Fruit fly (Drosophila melanogaster) whole organism, embryonic: Measurements from ENCODE around the gene CG17377.

Experiments
- ATbp ChIP-seq: fragments of 200-800 bp; sonication (Bioruptor generic); optimal IDR thresholded peaks from 2 replicates; lab custom pipeline; 2017; ENCODE audit warnings: missing biosample characterization, mild to moderate bottlenecking, missing genetic modification characterization, missing genetic modification reagents
- Adf1 ChIP-seq: fragments of 200-800 bp; sonication (Bioruptor generic); IDR thresholded peaks from 2 replicates; pipeline ENCODE4 v1.3.6; 2022; ENCODE audit warnings: missing biosample characterization, missing genetic modification characterization
- CG10209 ChIP-seq: fragments of 200-800 bp; sonication (Bioruptor generic); optimal IDR thresholded peaks from 3 replicates; lab custom pipeline; 2017; ENCODE audit warnings: missing biosample characterization, mild to moderate bottlenecking, missing genetic modification characterization, missing genetic modification reagents
- CG11456 ChIP-seq: fragments of 200-800 bp; sonication (Bioruptor generic); IDR thresholded peaks from 3 replicates; pipeline ENCODE4 v1.3.6; 2022; ENCODE audit warnings: missing biosample characterization, missing genetic modification characterization
- CG11560 ChIP-seq: fragments of 200-800 bp; sonication (Bioruptor generic); IDR thresholded peaks from 3 replicates; pipeline ENCODE4 v1.3.6; 2022; ENCODE audit warnings: missing biosample characterization, missing genetic modification characterization
- CG11696 ChIP-seq: fragments of 200-800 bp; sonication (Bioruptor generic); IDR thresholded peaks from 2 replicates; pipeline ENCODE4 v1.3.6; 2022; ENCODE audit warnings: missing biosample characterization, missing genetic modification characterization
- CG14710 ChIP-seq: fragments of 200-800 bp; sonication (Bioruptor generic); optimal IDR thresholded peaks from 3 replicates; lab custom pipeline; 2019; ENCODE audit warnings: missing biosample characterization, mild to moderate bottlenecking, missing genetic modification characterization, moderate library complexity
- CG15601 ChIP-seq: fragments of 200-800 bp; sonication (Bioruptor generic); optimal IDR thresholded peaks from 3 replicates; lab custom pipeline; 2019; ENCODE audit warnings: missing biosample characterization, mild to moderate bottlenecking, missing genetic modification characterization, moderate library complexity
- CG1647 ChIP-seq: fragments of 200-800 bp; sonication (Bioruptor generic); optimal IDR thresholded peaks from 3 replicates; lab custom pipeline; 2016; ENCODE audit warnings: missing biosample characterization, missing genetic modification characterization
- CG16815 ChIP-seq: fragments of 200-800 bp; sonication (Bioruptor generic); optimal IDR thresholded peaks from 3 replicates; lab custom pipeline; 2017; ENCODE audit warnings: missing biosample characterization, mild to moderate bottlenecking, missing genetic modification characterization
- CG16863 ChIP-seq: fragments of 200-800 bp; sonication (Bioruptor generic); optimal IDR thresholded peaks from 3 replicates; lab custom pipeline; 2016; ENCODE audit warnings: missing biosample characterization, missing genetic modification characterization
- CG17612 ChIP-seq: fragments of 200-800 bp; sonication (Bioruptor generic); IDR thresholded peaks from 2 replicates; pipeline ENCODE4 v1.3.6; 2022; ENCODE audit warnings: missing biosample characterization, missing genetic modification characterization
- CG2116 ChIP-seq: fragments of 200-800 bp; sonication (Bioruptor generic); optimal IDR thresholded peaks from 3 replicates; lab custom pipeline; 2018; ENCODE audit warnings: missing biosample characterization, mild to moderate bottlenecking, missing genetic modification characterization
- CG2875 ChIP-seq: fragments of 200-800 bp; sonication (Bioruptor generic); optimal IDR thresholded peaks from 2 replicates; lab custom pipeline; 2017; ENCODE audit warnings: missing biosample characterization, mild to moderate bottlenecking, missing genetic modification characterization, missing genetic modification reagents
- CG32532 ChIP-seq: fragments of 200-800 bp; sonication (Bioruptor generic); IDR thresholded peaks from 2 replicates; pipeline ENCODE4 v1.3.6; 2022; ENCODE audit warnings: missing biosample characterization, missing genetic modification characterization
- CG3838 ChIP-seq: fragments of 200-800 bp; sonication (Bioruptor generic); optimal IDR thresholded peaks from 3 replicates; lab custom pipeline; 2016; ENCODE audit warnings: missing biosample characterization, missing genetic modification characterization
- CG4328 ChIP-seq: fragments of 200-800 bp; sonication (Bioruptor generic); optimal IDR thresholded peaks from 3 replicates; lab custom pipeline; 2017; ENCODE audit warnings: missing biosample characterization, missing genetic modification reagents, missing genetic modification characterization
- CG8359 ChIP-seq: fragments of 200-800 bp; sonication (Bioruptor generic); optimal IDR thresholded peaks from 2 replicates; lab custom pipeline; 2017; ENCODE audit warnings: missing biosample characterization, mild to moderate bottlenecking, missing genetic modification characterization, borderline replicate concordance
- CG8924 ChIP-seq: fragments of 200-800 bp; optimal IDR thresholded peaks from 3 replicates; lab custom pipeline; 2019; ENCODE audit warnings: missing biosample characterization, mild to moderate bottlenecking, missing genetic modification characterization, moderate library complexity
- Deaf1 ChIP-seq: fragments of 200-800 bp; optimal IDR thresholded peaks from 3 replicates; lab custom pipeline; 2019; ENCODE audit warnings: missing biosample characterization, mild to moderate bottlenecking, missing genetic modification characterization, moderate library complexity
- Dfd ChIP-seq, 2 experiments: fragments of >200 bp; optimal IDR thresholded peaks; 2 replicates each; lab custom pipeline; 2017; ENCODE audit warnings: missing biosample characterization in 2 of 2, missing genetic modification characterization in 2 of 2
- HLH4C ChIP-seq: fragments of 200-800 bp; sonication (Bioruptor generic); IDR thresholded peaks from 3 replicates; pipeline ENCODE4 v1.3.6; 2022; ENCODE audit warnings: missing biosample characterization, missing genetic modification characterization; ENCODE audit not compliant: partially characterized antibody
- Hr3 ChIP-seq: fragments of 200-800 bp; sonication (Bioruptor generic); optimal IDR thresholded peaks from 3 replicates; lab custom pipeline; 2016; ENCODE audit warnings: missing biosample characterization, missing genetic modification characterization
- Lhr ChIP-seq: fragments of 200-800 bp; sonication (Bioruptor generic); optimal IDR thresholded peaks from 3 replicates; lab custom pipeline; 2017; ENCODE audit warnings: mild to moderate bottlenecking, missing biosample characterization, missing genetic modification reagents, missing genetic modification characterization
- MTF-1 ChIP-seq: fragments of 200-800 bp; sonication (Bioruptor generic); optimal IDR thresholded peaks from 2 replicates; lab custom pipeline; 2018; ENCODE audit warnings: missing biosample characterization, mild to moderate bottlenecking, missing genetic modification characterization, borderline replicate concordance
- Med ChIP-seq: fragments of 200-800 bp; sonication (Bioruptor generic); peaks from one replicate; lab custom pipeline; 2016; ENCODE audit warnings: missing biosample characterization, missing genetic modification characterization, mild to moderate bottlenecking, inconsistent platforms, moderate library complexity
- Ssrp ChIP-seq: fragments of 200-800 bp; sonication (Bioruptor generic); optimal IDR thresholded peaks from 2 replicates; lab custom pipeline; 2018; ENCODE audit warnings: missing biosample characterization, mild to moderate bottlenecking, missing genetic modification characterization, moderate library complexity
- TFAM ChIP-seq: fragments of 200-800 bp; sonication (Bioruptor generic); optimal IDR thresholded peaks from 2 replicates; lab custom pipeline; 2017; ENCODE audit warnings: missing biosample characterization, missing genetic modification characterization, inconsistent platforms
- Taf1 ChIP-seq: fragments of 200-800 bp; sonication (Bioruptor generic); IDR thresholded peaks from 2 replicates; pipeline ENCODE4 v1.3.6; 2022; ENCODE audit warnings: missing biosample characterization, missing genetic modification characterization
- bigmax ChIP-seq: fragments of 200-800 bp; sonication (Bioruptor generic); optimal IDR thresholded peaks from 2 replicates; lab custom pipeline; 2018; ENCODE audit warnings: missing biosample characterization, mild to moderate bottlenecking, missing genetic modification characterization
- ci ChIP-seq: fragments of 200-800 bp; sonication (Bioruptor generic); IDR thresholded peaks from 3 replicates; pipeline ENCODE4 v1.3.6; 2022; ENCODE audit warnings: missing biosample characterization, missing genetic modification characterization
- crp ChIP-seq, 2 experiments: fragments of 200-800 bp; sonication (Bioruptor generic); optimal IDR thresholded peaks; 2 replicates in 1 of 2; 3 replicates in 1 of 2; lab custom pipeline; 2017; ENCODE audit warnings: missing biosample characterization in 2 of 2, missing genetic modification characterization in 2 of 2, mild to moderate bottlenecking in 1 of 2, moderate library complexity in 1 of 2
- dmrt11E ChIP-seq: fragments of 200-800 bp; sonication (Bioruptor generic); optimal IDR thresholded peaks from 3 replicates; lab custom pipeline; 2018; ENCODE audit warnings: missing biosample characterization, mild to moderate bottlenecking, missing genetic modification characterization, moderate library complexity
- dpn ChIP-seq, 2 experiments: fragments of 200-800 bp; sonication (Bioruptor generic); optimal IDR thresholded peaks; 3 replicates each; lab custom pipeline; 2016; ENCODE audit warnings: missing biosample characterization in 2 of 2, missing genetic modification characterization in 2 of 2
- eve ChIP-seq, 2 experiments: fragments of >200 bp; optimal IDR thresholded peaks; 2 replicates each; lab custom pipeline; 2017; ENCODE audit warnings: missing biosample characterization in 2 of 2, missing genetic modification characterization in 2 of 2
- kay ChIP-seq: fragments of 200-800 bp; sonication (Bioruptor generic); optimal IDR thresholded peaks from 2 replicates; lab custom pipeline; 2016; ENCODE audit warnings: missing biosample characterization, missing genetic modification characterization
- lab ChIP-seq: fragments of 200-800 bp; sonication (Bioruptor generic); optimal IDR thresholded peaks from 3 replicates; lab custom pipeline; 2017; ENCODE audit warnings: missing biosample characterization, missing genetic modification characterization, mild to moderate bottlenecking, moderate library complexity, missing genetic modification reagents
- lilli ChIP-seq: fragments of 200-800 bp; sonication (Bioruptor generic); optimal IDR thresholded peaks from 3 replicates; lab custom pipeline; 2016; ENCODE audit warnings: missing biosample characterization, missing genetic modification characterization
- lola ChIP-seq, 3 experiments: fragments of >200 bp in 2 of 3; fragments of 200-800 bp in 1 of 3; sonication (Bioruptor generic) in 1 of 3; optimal IDR thresholded peaks; 2 replicates each; lab custom pipeline; 2017 to 2019; ENCODE audit warnings: missing biosample characterization in 3 of 3, missing genetic modification characterization in 3 of 3, mild to moderate bottlenecking in 1 of 3, moderate library complexity in 1 of 3
- maf-S ChIP-seq: fragments of 200-800 bp; sonication (Bioruptor generic); optimal IDR thresholded peaks from 2 replicates; lab custom pipeline; 2016; ENCODE audit warnings: missing biosample characterization, missing genetic modification characterization
- phol ChIP-seq: fragments of 200-800 bp; sonication (Bioruptor generic); optimal IDR thresholded peaks from 3 replicates; lab custom pipeline; 2018; ENCODE audit warnings: missing biosample characterization, mild to moderate bottlenecking, missing genetic modification characterization, moderate library complexity
- psq ChIP-seq: fragments of 200-800 bp; sonication (Bioruptor generic); optimal IDR thresholded peaks from 2 replicates; lab custom pipeline; 2017; ENCODE audit warnings: missing biosample characterization, missing genetic modification characterization
- pzg ChIP-seq: fragments of 200-800 bp; sonication (Bioruptor generic); optimal IDR thresholded peaks from 3 replicates; lab custom pipeline; 2018; ENCODE audit warnings: missing biosample characterization, mild to moderate bottlenecking, missing genetic modification characterization, moderate library complexity
- ranshi ChIP-seq: fragments of 200-800 bp; sonication (Bioruptor generic); IDR thresholded peaks from 2 replicates; pipeline ENCODE4 v1.3.6; 2022; ENCODE audit warnings: missing biosample characterization, missing genetic modification characterization
- ro ChIP-seq: fragments of 200-800 bp; sonication (Bioruptor generic); IDR thresholded peaks from 2 replicates; pipeline ENCODE4 v1.3.6; 2022; ENCODE audit warnings: missing biosample characterization, missing genetic modification characterization
- sens-2 ChIP-seq: fragments of 200-800 bp; sonication (Bioruptor generic); IDR thresholded peaks from 2 replicates; pipeline ENCODE4 v1.3.6; 2022; ENCODE audit warnings: missing biosample characterization, missing genetic modification characterization
- sqz ChIP-seq: fragments of 200-800 bp; sonication (Bioruptor generic); optimal IDR thresholded peaks from 3 replicates; lab custom pipeline; 2018; ENCODE audit warnings: missing biosample characterization, mild to moderate bottlenecking, missing genetic modification characterization
- sr ChIP-seq: fragments of 200-800 bp; sonication (Bioruptor generic); IDR thresholded peaks from 3 replicates; pipeline ENCODE4 v1.3.6; 2022; ENCODE audit warnings: missing biosample characterization, missing genetic modification characterization
- stc ChIP-seq: fragments of 200-800 bp; sonication (Bioruptor generic); IDR thresholded peaks from 2 replicates; pipeline ENCODE4 v1.3.6; 2022; ENCODE audit warnings: missing biosample characterization, missing genetic modification characterization
- usp ChIP-seq: fragments of >200 bp; optimal IDR thresholded peaks from 2 replicates; lab custom pipeline; 2017; ENCODE audit warnings: missing biosample characterization, missing genetic modification characterization
- z ChIP-seq: fragments of 200-800 bp; sonication (Bioruptor generic); IDR thresholded peaks from 3 replicates; pipeline ENCODE4 v1.3.6; 2022; ENCODE audit warnings: missing biosample characterization, missing genetic modification characterization

The CG17377 gene

dm6 chr2L:6818357-6818756 lies 15.7 kb upstream of the CG17377 start:
- TF ChIP-seq ro (GFP tag; lab: Robert Waterston, UW): no peak
- TF ChIP-seq Hr3: no peak
- no peak for TF ChIP-seq ranshi (GFP tag; lab: Robert Waterston, UW)
- no peak for TF ChIP-seq Ssrp (tag; lab: Kevin White, UChicago)
- no peak for TF ChIP-seq TFAM (GFP tag; lab: Kevin White, UChicago)
- peak; percentile 13 for TF ChIP-seq ATbp
- peak in 1 of 3 experiments; percentile 34 for TF ChIP-seq lola (GFP tag; optimal IDR thresholded peaks at IDR 0.05; lab: Kevin White, UChicago)
- no peak for TF ChIP-seq CG2875
- TF ChIP-seq psq: no peak
- TF ChIP-seq CG14710 (tag; lab: Kevin White, UChicago): peak; percentile 21
- no peak for TF ChIP-seq CG17612 (GFP tag; lab: Robert Waterston, UW)
- no peak for TF ChIP-seq usp (GFP tag; lab: Kevin White, UChicago)
- TF ChIP-seq dmrt11E (tag; lab: Kevin White, UChicago): peak; percentile 47
- TF ChIP-seq eve (GFP tag; optimal IDR thresholded peaks at IDR 0.05; lab: Kevin White, UChicago): no peak
- TF ChIP-seq lab (GFP tag; lab: Kevin White, UChicago): no peak
- no peak for TF ChIP-seq CG16815 (GFP tag; lab: Kevin White, UChicago)
- TF ChIP-seq bigmax (GFP tag; lab: Kevin White, UChicago): no peak
- TF ChIP-seq Taf1: no peak
- TF ChIP-seq CG1647: no peak
- no peak for TF ChIP-seq CG11456 (GFP tag; lab: Robert Waterston, UW)
- no peak for TF ChIP-seq Deaf1
- TF ChIP-seq sens-2 (GFP tag; lab: Robert Waterston, UW): peak; percentile 55; the same call in 1 of the 2 replicates
- no peak for TF ChIP-seq Lhr (GFP tag; lab: Kevin White, UChicago)
- TF ChIP-seq stc (GFP tag; lab: Robert Waterston, UW): no peak
- TF ChIP-seq CG15601: peak; percentile 26
- no peak for TF ChIP-seq maf-S (GFP tag; lab: Kevin White, UChicago)
- no peak for TF ChIP-seq CG3838 (GFP tag; lab: Kevin White, UChicago)
- TF ChIP-seq z (GFP tag; lab: Robert Waterston, UW): no peak
- TF ChIP-seq HLH4C (GFP tag; lab: Robert Waterston, UW): no peak
- no peak for TF ChIP-seq kay (GFP tag; lab: Kevin White, UChicago)
- no peak for TF ChIP-seq CG4328 (GFP tag; lab: Kevin White, UChicago)
- TF ChIP-seq CG8359 (GFP tag; lab: Kevin White, UChicago): no peak
- no peak for TF ChIP-seq dpn (GFP tag; optimal IDR thresholded peaks at IDR 0.05; lab: Kevin White, UChicago)
- peak; percentile 66 for TF ChIP-seq Med (GFP tag; lab: Kevin White, UChicago)
- no peak for TF ChIP-seq CG2116 (GFP tag; lab: Kevin White, UChicago)
- no peak for TF ChIP-seq CG32532
- no peak for TF ChIP-seq lilli (GFP tag; lab: Kevin White, UChicago)
- TF ChIP-seq CG16863 (GFP tag; lab: Kevin White, UChicago): no peak
- TF ChIP-seq CG8924 (tag; lab: Kevin White, UChicago): no peak
- peak; percentile 28; the same call in 1 of the 3 replicates for TF ChIP-seq ci
- TF ChIP-seq Adf1: no peak
- peak; percentile 31 for TF ChIP-seq MTF-1
- no peak for TF ChIP-seq CG11560 (tag; lab: Robert Waterston, UW)
- TF ChIP-seq pzg (GFP tag; lab: Kevin White, UChicago): no peak
- TF ChIP-seq phol: no peak
- TF ChIP-seq CG11696 (GFP tag; lab: Robert Waterston, UW): no peak
- no peak for TF ChIP-seq sqz (GFP tag; lab: Kevin White, UChicago)
- TF ChIP-seq Dfd (GFP tag; optimal IDR thresholded peaks at IDR 0.05; lab: Kevin White, UChicago): no peak
- no peak for TF ChIP-seq crp (GFP tag; optimal IDR thresholded peaks at IDR 0.05; lab: Kevin White, UChicago)
- no peak for TF ChIP-seq CG10209 (GFP tag; lab: Kevin White, UChicago)
- no peak for TF ChIP-seq sr (GFP tag; lab: Robert Waterston, UW)
